Worm (Caenorhabditis elegans): ENCODE results near the gene ZK228.3.
A peak's percentile ranks its signal among the peaks of the same experiment; 100 is the strongest.

The ZK228.3 gene

ce11 chrV:18461200-18461728 lies at the start of gene ZK228.3:
Gene ZK228.3 (minus strand): TSS chrV:18461250.
- TF ChIP-seq ama-1 (optimal IDR thresholded peaks at IDR 0.05) (no peak), tra-4 (tag; optimal IDR thresholded peaks at IDR 0.05) (no peak), scrt-1 (GFP tag; IDR thresholded peaks at IDR 0.05) (no peak), ceh-36 (tag; optimal IDR thresholded peaks at IDR 0.05) (no peak), B0310.2 (tag; optimal IDR thresholded peaks at IDR 0.05) (no peak), ceh-13 (GFP tag; optimal IDR thresholded peaks at IDR 0.05) (no peak), hmg-4 (GFP tag; optimal IDR thresholded peaks at IDR 0.05) (no peak), ets-7 (tag; optimal IDR thresholded peaks at IDR 0.05) (no peak), F13C5.2 (tag; optimal IDR thresholded peaks at IDR 0.05) (no peak), aly-1 (tag; optimal IDR thresholded peaks at IDR 0.05) (no peak), sea-1 (GFP tag; conservative IDR thresholded peaks at IDR 0.05) (no peak), tbx-37 (GFP tag; conservative IDR thresholded peaks at IDR 0.05) (no peak), hnd-1 (tag; optimal IDR thresholded peaks at IDR 0.05) (no peak), flt-1 (GFP tag; IDR thresholded peaks at IDR 0.05) (no peak), pes-1 (GFP tag; IDR thresholded peaks at IDR 0.05) (no peak), hmbx-1 (tag; optimal IDR thresholded peaks at IDR 0.05) (no peak), tbx-11 (GFP tag; IDR thresholded peaks at IDR 0.05) (no peak)

DNA sequence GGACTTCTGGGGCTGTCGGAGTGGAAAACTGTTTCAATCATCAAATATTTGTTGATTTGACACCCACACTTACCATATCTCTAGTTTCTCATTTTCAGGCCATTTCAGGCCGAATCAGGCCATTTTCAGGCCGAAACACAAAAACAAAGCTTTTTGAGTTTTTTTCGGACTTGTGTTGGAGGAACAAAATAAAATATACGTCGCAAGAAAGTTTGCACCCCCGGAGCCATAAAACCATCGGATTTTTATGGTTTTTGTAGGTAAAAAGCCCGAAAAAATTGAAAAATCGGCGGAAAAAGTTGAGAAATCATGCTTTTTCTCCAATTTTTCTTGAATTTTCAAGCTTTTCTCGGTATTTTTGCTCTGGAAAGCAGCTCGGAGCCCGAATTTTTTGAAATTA lies 47.5 kb upstream of the ZK228.3 start, which contains the start of gene Y51A2D.1:
Gene Y51A2D.1 (plus strand): TSS at position 301 of the 400 bp plus-strand sequence.
- TF ChIP-seq B0310.2 (tag; optimal IDR thresholded peaks at IDR 0.05) (no peak), pes-1 (GFP tag; IDR thresholded peaks at IDR 0.05) (no peak)

ce11 chrV:18506772-18507171 lies 45.7 kb upstream of the ZK228.3 start:
- peak; percentile 4 for TF ChIP-seq ceh-13 (GFP tag; optimal IDR thresholded peaks at IDR 0.05)
- no peak for TF ChIP-seq aly-1 (tag; optimal IDR thresholded peaks at IDR 0.05)
- TF ChIP-seq hnd-1 (tag; optimal IDR thresholded peaks at IDR 0.05) = no peak

DNA sequence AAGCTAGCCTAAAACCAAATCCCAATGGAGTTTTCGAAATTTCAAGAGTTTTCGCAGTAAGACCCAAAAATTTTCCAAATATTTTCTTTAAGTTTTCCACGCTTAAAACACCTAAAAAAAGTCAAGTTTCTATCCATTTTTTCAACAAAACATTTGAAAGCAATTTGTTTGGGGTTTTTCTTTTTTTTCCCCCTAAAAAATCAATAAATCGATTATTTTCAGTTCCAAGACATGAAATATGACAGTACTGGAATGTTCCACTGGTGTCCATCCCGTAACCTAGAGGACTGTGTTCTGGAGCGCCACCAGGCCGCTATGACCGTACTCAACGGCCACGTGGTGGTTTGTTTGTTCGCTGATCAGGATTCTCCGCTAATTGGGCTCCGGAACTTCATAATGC lies 43.6 kb upstream of the ZK228.3 start:
- no peak for TF ChIP-seq tbx-37 (GFP tag; conservative IDR thresholded peaks at IDR 0.05)
- TF ChIP-seq F13C5.2 (tag; optimal IDR thresholded peaks at IDR 0.05) = no peak
- no peak for TF ChIP-seq tra-4 (tag; optimal IDR thresholded peaks at IDR 0.05)
- TF ChIP-seq pes-1 (GFP tag; IDR thresholded peaks at IDR 0.05) = no peak
- TF ChIP-seq ceh-36 (tag; optimal IDR thresholded peaks at IDR 0.05) = no peak
- TF ChIP-seq B0310.2 (tag; optimal IDR thresholded peaks at IDR 0.05) = no peak
- TF ChIP-seq flt-1 (GFP tag; IDR thresholded peaks at IDR 0.05) = no peak
- no peak for TF ChIP-seq aly-1 (tag; optimal IDR thresholded peaks at IDR 0.05)
- TF ChIP-seq tbx-11 (GFP tag; IDR thresholded peaks at IDR 0.05) = no peak
- TF ChIP-seq ceh-13 (GFP tag; optimal IDR thresholded peaks at IDR 0.05) = no peak
- no peak for TF ChIP-seq hnd-1 (tag; optimal IDR thresholded peaks at IDR 0.05)
- no peak for TF ChIP-seq ets-7 (tag; optimal IDR thresholded peaks at IDR 0.05)
- no peak for TF ChIP-seq scrt-1 (GFP tag; IDR thresholded peaks at IDR 0.05)
- TF ChIP-seq hmg-4 (GFP tag; optimal IDR thresholded peaks at IDR 0.05) = no peak
- TF ChIP-seq hmbx-1 (tag; optimal IDR thresholded peaks at IDR 0.05) = no peak
- no peak for TF ChIP-seq ama-1 (optimal IDR thresholded peaks at IDR 0.05)
- TF ChIP-seq sea-1 (GFP tag; conservative IDR thresholded peaks at IDR 0.05) = no peak

DNA sequence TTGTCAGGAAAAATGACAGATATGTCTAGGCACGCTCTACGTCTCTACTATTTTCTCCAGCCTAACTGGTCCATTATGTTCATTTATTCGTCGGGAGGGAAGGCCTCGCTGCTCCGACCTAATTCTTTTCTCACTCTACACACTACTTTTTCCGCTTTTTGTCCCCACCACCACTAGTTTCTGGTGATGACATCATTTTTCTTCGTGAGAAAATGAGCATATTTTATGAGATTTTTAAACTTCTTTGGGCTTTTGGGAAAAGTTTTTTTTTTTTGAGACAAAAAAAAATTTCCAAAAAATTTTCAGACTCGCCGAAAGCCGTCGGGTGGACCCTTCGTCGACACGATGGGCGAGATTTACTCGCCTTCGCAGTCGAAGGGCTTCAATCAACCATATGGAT lies 30.9 kb upstream of the ZK228.3 start, which contains the start of gene slo-1:
Gene slo-1 (plus strand): TSS at position 301 of the 400 bp plus-strand sequence.
- no peak for TF ChIP-seq hmbx-1 (tag; optimal IDR thresholded peaks at IDR 0.05)
- no peak for TF ChIP-seq ama-1 (optimal IDR thresholded peaks at IDR 0.05)
- no peak for TF ChIP-seq sea-1 (GFP tag; conservative IDR thresholded peaks at IDR 0.05)
- no peak for TF ChIP-seq pes-1 (GFP tag; IDR thresholded peaks at IDR 0.05)
- no peak for TF ChIP-seq B0310.2 (tag; optimal IDR thresholded peaks at IDR 0.05)
- no peak for TF ChIP-seq hmg-4 (GFP tag; optimal IDR thresholded peaks at IDR 0.05)
- no peak for TF ChIP-seq ceh-13 (GFP tag; optimal IDR thresholded peaks at IDR 0.05)

- TF ChIP-seq F13C5.2 (tag; optimal IDR thresholded peaks at IDR 0.05) (peak; percentile 58), hmg-4 (GFP tag; optimal IDR thresholded peaks at IDR 0.05) (peak; percentile 33), aly-1 (tag; optimal IDR thresholded peaks at IDR 0.05) (no peak)
These were observed 29.3 kb upstream of the ZK228.3 start for ce11 chrV:18490284-18490832.

DNA sequence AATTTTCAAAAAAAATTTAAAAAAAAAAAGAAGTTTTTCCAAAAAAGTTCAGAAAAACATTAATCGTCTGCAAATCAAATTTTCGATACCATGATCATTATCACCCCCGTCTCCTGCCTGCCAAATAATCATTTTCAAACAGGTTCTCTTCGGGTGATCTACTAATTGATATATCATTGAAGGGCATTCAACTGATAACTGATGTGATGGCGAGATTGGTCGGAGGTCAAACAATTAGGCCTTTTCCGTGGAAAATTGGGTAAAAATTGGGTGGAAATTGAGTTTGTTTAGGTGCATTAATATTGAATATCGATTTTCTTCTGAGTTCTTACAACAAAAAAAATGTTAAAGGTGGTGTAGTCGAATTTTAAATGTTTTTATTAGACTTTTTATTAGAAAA lies 26.1 kb upstream of the ZK228.3 start, which contains the start of gene Y51A2D.18:
Gene Y51A2D.18 (minus strand): TSS at position 101 of the 400 bp plus-strand sequence.
- TF ChIP-seq ama-1 (optimal IDR thresholded peaks at IDR 0.05) = no peak
- no peak for TF ChIP-seq ets-7 (tag; optimal IDR thresholded peaks at IDR 0.05)
- no peak for TF ChIP-seq tbx-11 (GFP tag; IDR thresholded peaks at IDR 0.05)

DNA sequence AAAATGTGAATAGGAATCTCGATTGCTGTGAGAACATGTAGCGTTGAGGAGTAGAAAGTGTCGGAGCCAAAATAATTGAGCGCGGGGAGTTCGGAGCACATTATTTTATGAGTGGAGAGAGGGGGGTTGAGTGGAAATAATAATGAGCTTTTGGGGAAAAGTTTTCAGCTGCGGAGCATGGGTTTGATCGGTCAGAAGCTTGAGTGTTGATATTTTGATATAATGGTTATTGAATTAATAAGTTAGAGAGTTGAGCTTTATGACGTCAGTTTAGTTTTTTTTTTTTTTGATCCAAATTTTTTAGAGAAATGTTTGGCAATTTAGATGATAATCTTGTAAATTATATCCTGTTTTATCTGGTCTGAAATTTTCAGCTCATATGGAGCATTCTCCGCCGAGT lies 19.2 kb upstream of the ZK228.3 start, which contains the start of gene srh-178:
Gene srh-178 (minus strand): TSS at position 101 of the 400 bp plus-strand sequence.
- no peak for TF ChIP-seq hmg-4 (GFP tag; optimal IDR thresholded peaks at IDR 0.05)

ce11 chrV:18476090-18476489 lies 15.0 kb upstream of the ZK228.3 start, which contains the start of gene srh-179:
Gene srh-179 (plus strand): TSS chrV:18476390.
- TF ChIP-seq ceh-36 (tag; optimal IDR thresholded peaks at IDR 0.05) (no peak), ets-7 (tag; optimal IDR thresholded peaks at IDR 0.05) (no peak), tra-4 (tag; optimal IDR thresholded peaks at IDR 0.05) (no peak), sea-1 (GFP tag; conservative IDR thresholded peaks at IDR 0.05) (no peak), ceh-13 (GFP tag; optimal IDR thresholded peaks at IDR 0.05) (no peak), ama-1 (optimal IDR thresholded peaks at IDR 0.05) (no peak), pes-1 (GFP tag; IDR thresholded peaks at IDR 0.05) (no peak), hnd-1 (tag; optimal IDR thresholded peaks at IDR 0.05) (no peak), tbx-37 (GFP tag; conservative IDR thresholded peaks at IDR 0.05) (no peak), B0310.2 (tag; optimal IDR thresholded peaks at IDR 0.05) (no peak)

All from whole organism, early embryonic.